Worm (Caenorhabditis elegans): ENCODE measurements around the gene srx-87.

srx-87 gene

ce11 chrV:11531831-11532534 is 32.7 kb upstream of the srx-87 start:
- TF ChIP-seq mdl-1 (tag; optimal IDR thresholded peaks at IDR 0.05) (peak; percentile 77), tbx-2 (tag; optimal IDR thresholded peaks at IDR 0.05) (peak; percentile 54), lin-39 (tag; optimal IDR thresholded peaks at IDR 0.05) (peak; percentile 42), jun-1 (tag; optimal IDR thresholded peaks at IDR 0.05) (peak; percentile 82), pqm-1 (tag; optimal IDR thresholded peaks at IDR 0.05) (peak; percentile 81), ztf-4 (tag; optimal IDR thresholded peaks at IDR 0.05) (peak; percentile 18), sea-2 (GFP tag; optimal IDR thresholded peaks at IDR 0.05) (no peak), nhr-237 (tag; optimal IDR thresholded peaks at IDR 0.05) (no peak), egl-5 (tag; optimal IDR thresholded peaks at IDR 0.05) (peak; percentile 21), nfya-1 (tag; optimal IDR thresholded peaks at IDR 0.05; ENCODE audit: insufficient read depth) (peak; percentile 52), elt-1 (tag; optimal IDR thresholded peaks at IDR 0.05) (peak; percentile 58), skn-1 (tag; optimal IDR thresholded peaks at IDR 0.05) (peak; percentile 73), egl-27 (tag; optimal IDR thresholded peaks at IDR 0.05) (peak; percentile 85), lsy-12 (tag; optimal IDR thresholded peaks at IDR 0.05) (peak; percentile 58), nhr-23 (tag; optimal IDR thresholded peaks at IDR 0.05) (peak; percentile 28), ceh-28 (tag; optimal IDR thresholded peaks at IDR 0.05) (peak; percentile 35), ceh-16 (tag; optimal IDR thresholded peaks at IDR 0.05) (no peak), unc-39 (tag; optimal IDR thresholded peaks at IDR 0.05) (no peak), pha-4 (tag; optimal IDR thresholded peaks at IDR 0.05) (peak; percentile 96), elt-3 (tag; optimal IDR thresholded peaks at IDR 0.05) (peak in 1 of 3 experiments; percentile 43), nhr-67 (tag; optimal IDR thresholded peaks at IDR 0.05) (no peak), eor-1 (tag; optimal IDR thresholded peaks at IDR 0.05) (no peak), nhr-25 (tag; optimal IDR thresholded peaks at IDR 0.05) (peak; percentile 95), elt-2 (tag; optimal IDR thresholded peaks at IDR 0.05) (peak; percentile 88), snpc-4 (tag; optimal IDR thresholded peaks at IDR 0.05) (peak; percentile 36), R02D3.7 (tag; optimal IDR thresholded peaks at IDR 0.05) (no peak), ZK546.5 (tag; optimal IDR thresholded peaks at IDR 0.05) (no peak), aly-2 (tag; optimal IDR thresholded peaks at IDR 0.05) (no peak), unc-62 (GFP tag; optimal IDR thresholded peaks at IDR 0.05) (peak; percentile 62), nhr-43 (tag; optimal IDR thresholded peaks at IDR 0.05; ENCODE audit: poor library complexity, severe bottlenecking) (peak; percentile 70)

- no peak for TF ChIP-seq nhr-11 (tag; optimal IDR thresholded peaks at IDR 0.05)
- no peak for TF ChIP-seq elt-3 (tag; optimal IDR thresholded peaks at IDR 0.05)
- TF ChIP-seq ZK546.5 (tag; optimal IDR thresholded peaks at IDR 0.05) = no peak
- no peak for TF ChIP-seq nhr-43 (tag; optimal IDR thresholded peaks at IDR 0.05; ENCODE audit: poor library complexity, severe bottlenecking)
- no peak for TF ChIP-seq lin-15B (tag; optimal IDR thresholded peaks at IDR 0.05)
Measured at ce11 chrV:11532535-11532853, 32.2 kb upstream of the srx-87 start.

- TF ChIP-seq ceh-28 (tag; optimal IDR thresholded peaks at IDR 0.05) (no peak), unc-39 (tag; optimal IDR thresholded peaks at IDR 0.05) (no peak), nhr-43 (tag; optimal IDR thresholded peaks at IDR 0.05; ENCODE audit: poor library complexity, severe bottlenecking) (peak; percentile 60), lin-15B (tag; optimal IDR thresholded peaks at IDR 0.05) (no peak), eor-1 (tag; optimal IDR thresholded peaks at IDR 0.05) (no peak), zag-1 (tag; optimal IDR thresholded peaks at IDR 0.05) (no peak), ceh-16 (tag; optimal IDR thresholded peaks at IDR 0.05) (no peak), lin-39 (tag; optimal IDR thresholded peaks at IDR 0.05) (no peak), egl-27 (tag; optimal IDR thresholded peaks at IDR 0.05) (peak; percentile 5), tbx-2 (tag; optimal IDR thresholded peaks at IDR 0.05) (peak; percentile 7), egl-5 (tag; optimal IDR thresholded peaks at IDR 0.05) (no peak), nhr-23 (tag; optimal IDR thresholded peaks at IDR 0.05) (peak; percentile 81), nhr-25 (tag; optimal IDR thresholded peaks at IDR 0.05) (peak; percentile 95), elt-1 (tag; optimal IDR thresholded peaks at IDR 0.05) (peak; percentile 53)
Measured at ce11 chrV:11532964-11533363, 31.7 kb upstream of the srx-87 start.

- TF ChIP-seq nhr-76 (tag; optimal IDR thresholded peaks at IDR 0.05) = no peak
- TF ChIP-seq ztf-11 (tag; optimal IDR thresholded peaks at IDR 0.05) = no peak
- no peak for TF ChIP-seq daf-12 (tag; optimal IDR thresholded peaks at IDR 0.05)
- peak; percentile 41 for TF ChIP-seq elt-1 (tag; optimal IDR thresholded peaks at IDR 0.05)
- no peak for TF ChIP-seq fos-1 (tag; optimal IDR thresholded peaks at IDR 0.05)
Measured at ce11 chrV:11533365-11533949, 31.2 kb upstream of the srx-87 start.

Measured in whole organism, L3 larva.